Worm (Caenorhabditis elegans) whole organism, mixed stage, embryonic: ENCODE data around the gene hipr-1.

ENCODE experiments used
- M03D4.4 ChIP-seq: sonication (generic microtip); optimal IDR thresholded peaks from 2 replicates; lab custom pipeline; 2017; ENCODE audit warnings: mild to moderate bottlenecking, missing genetic modification characterization, missing compliant biosample characterization
- bed-3 ChIP-seq: fragments of 200-800 bp; sonication (Bioruptor generic); optimal IDR thresholded peaks from 3 replicates; lab custom pipeline; 2018; ENCODE audit warnings: mild to moderate bottlenecking, missing genetic modification characterization, moderate library complexity, missing compliant biosample characterization
- ceh-39 ChIP-seq: fragments of 150-350 bp; optimal IDR thresholded peaks from 2 replicates; lab custom pipeline; 2014; ENCODE audit warnings: missing biosample characterization, missing genetic modification characterization
- ceh-83 ChIP-seq: fragments of 200-800 bp; sonication (Bioruptor generic); optimal IDR thresholded peaks from 2 replicates; lab custom pipeline; 2018; ENCODE audit warnings: mild to moderate bottlenecking, missing genetic modification characterization, missing compliant biosample characterization
- ces-1 ChIP-seq: fragments of 150-350 bp; optimal IDR thresholded peaks from 2 replicates; lab custom pipeline; 2014; ENCODE audit warnings: missing biosample characterization, missing genetic modification reagents, missing genetic modification characterization
- cnd-1 ChIP-seq: fragments of 200-800 bp; sonication (Bioruptor generic); optimal IDR thresholded peaks from 2 replicates; lab custom pipeline; 2018; ENCODE audit warnings: mild to moderate bottlenecking, missing genetic modification characterization, missing compliant biosample characterization
- drap-1 ChIP-seq: fragments of 200-800 bp; sonication (Bioruptor generic); optimal IDR thresholded peaks from 3 replicates; lab custom pipeline; 2018; ENCODE audit warnings: mild to moderate bottlenecking, missing genetic modification characterization, missing compliant biosample characterization
- elt-3 ChIP-seq: fragments of 150-350 bp; optimal IDR thresholded peaks from 2 replicates; lab custom pipeline; 2014; ENCODE audit warnings: missing biosample characterization, missing genetic modification characterization
- flh-1 ChIP-seq: fragments of 200-800 bp; sonication (Bioruptor generic); optimal IDR thresholded peaks from 2 replicates; lab custom pipeline; 2018; ENCODE audit warnings: mild to moderate bottlenecking, missing genetic modification characterization, moderate library complexity, missing compliant biosample characterization
- ham-2 ChIP-seq: fragments of 200-800 bp; sonication (Bioruptor generic); optimal IDR thresholded peaks from 2 replicates; lab custom pipeline; 2018; ENCODE audit warnings: mild to moderate bottlenecking, missing genetic modification characterization, missing compliant biosample characterization
- lin-32 ChIP-seq: fragments of 200-800 bp; sonication (Bioruptor generic); optimal IDR thresholded peaks from 2 replicates; lab custom pipeline; 2018; ENCODE audit warnings: mild to moderate bottlenecking, missing genetic modification characterization, missing compliant biosample characterization
- lsy-2 ChIP-seq: fragments of 150-350 bp; optimal IDR thresholded peaks from 2 replicates; lab custom pipeline; 2014; ENCODE audit warnings: missing biosample characterization, missing genetic modification characterization
- mab-5 ChIP-seq: fragments of 150-350 bp; optimal IDR thresholded peaks from 2 replicates; lab custom pipeline; 2014; ENCODE audit warnings: missing biosample characterization, missing genetic modification characterization
- mep-1 ChIP-seq: fragments of 150-350 bp; optimal IDR thresholded peaks from 2 replicates; lab custom pipeline; 2017; ENCODE audit warnings: missing biosample characterization, missing genetic modification reagents, missing genetic modification characterization, inconsistent platforms
- mls-2 ChIP-seq: sonication (generic microtip); optimal IDR thresholded peaks from 2 replicates; lab custom pipeline; 2016; ENCODE audit warnings: mild to moderate bottlenecking, missing genetic modification characterization, moderate library complexity, missing compliant biosample characterization
- nhr-12 ChIP-seq: fragments of 150-350 bp; optimal IDR thresholded peaks from 2 replicates; lab custom pipeline; 2014; ENCODE audit warnings: missing biosample characterization, missing genetic modification characterization
- nhr-2 ChIP-seq: fragments of 150-350 bp; optimal IDR thresholded peaks from 2 replicates; lab custom pipeline; 2014; ENCODE audit warnings: missing biosample characterization, missing genetic modification characterization
- nhr-237 ChIP-seq: fragments of 150-350 bp; optimal IDR thresholded peaks from 2 replicates; lab custom pipeline; 2014; ENCODE audit warnings: missing biosample characterization, missing genetic modification characterization
- nhr-28 ChIP-seq: fragments of 150-350 bp; optimal IDR thresholded peaks from 2 replicates; lab custom pipeline; 2014; ENCODE audit warnings: missing biosample characterization, missing genetic modification characterization
- nhr-76 ChIP-seq: sonication (generic microtip); optimal IDR thresholded peaks from 2 replicates; lab custom pipeline; 2017; ENCODE audit warnings: missing biosample characterization, missing genetic modification characterization
- pha-4 ChIP-seq: fragments of 150-350 bp; optimal IDR thresholded peaks from 2 replicates; lab custom pipeline; 2018; ENCODE audit warnings: missing biosample characterization, missing genetic modification reagents, missing genetic modification characterization
- snpc-4 ChIP-seq: fragments of 150-350 bp; optimal IDR thresholded peaks from 2 replicates; lab custom pipeline; 2014; ENCODE audit warnings: missing biosample characterization, missing genetic modification characterization
- sptf-1 ChIP-seq: sonication (generic microtip); optimal IDR thresholded peaks from 2 replicates; lab custom pipeline; 2017; ENCODE audit warnings: mild to moderate bottlenecking, missing genetic modification characterization, moderate library complexity, missing compliant biosample characterization
- tbx-8 ChIP-seq: fragments of 200-800 bp; sonication (Bioruptor generic); optimal IDR thresholded peaks from 2 replicates; lab custom pipeline; 2018; ENCODE audit warnings: mild to moderate bottlenecking, missing genetic modification characterization, moderate library complexity, missing compliant biosample characterization
- unc-120 ChIP-seq: sonication (generic microtip); optimal IDR thresholded peaks from 2 replicates; lab custom pipeline; 2017; ENCODE audit warnings: missing genetic modification characterization, missing compliant biosample characterization; ENCODE audit not compliant: poor library complexity, severe bottlenecking
- unc-39 ChIP-seq: fragments of 150-350 bp; optimal IDR thresholded peaks from 2 replicates; lab custom pipeline; 2014; ENCODE audit warnings: missing biosample characterization, missing genetic modification characterization
- unc-62 ChIP-seq: fragments of 150-350 bp; optimal IDR thresholded peaks from 2 replicates; lab custom pipeline; 2014; ENCODE audit warnings: missing biosample characterization, missing genetic modification reagents, missing genetic modification characterization
- zip-8 ChIP-seq: fragments of 150-350 bp; optimal IDR thresholded peaks from 2 replicates; lab custom pipeline; 2014; ENCODE audit warnings: missing biosample characterization, missing genetic modification characterization
- ztf-11 ChIP-seq: fragments of 150-350 bp; optimal IDR thresholded peaks from 2 replicates; lab custom pipeline; 2014; ENCODE audit warnings: missing biosample characterization, missing genetic modification characterization

hipr-1 gene

ce11 chrIII:8689655-8690054 lies 30.3 kb upstream of the hipr-1 start, which contains the start of gene B0303.4:
TSS of gene B0303.4 (plus strand) at chrIII:8689850.
- peak; percentile 59 for TF ChIP-seq mep-1 (tag; lab: Kevin White, UChicago)
- peak; percentile 72 for TF ChIP-seq ces-1 (GFP tag; lab: Kevin White, UChicago)
- no peak for TF ChIP-seq sptf-1 (tag; lab: Kevin White, UChicago)
- peak; percentile 54 for TF ChIP-seq lsy-2 (tag; lab: Kevin White, UChicago)

- TF ChIP-seq pha-4: no peak
- no peak for TF ChIP-seq ztf-11
- TF ChIP-seq drap-1 (GFP tag; lab: Kevin White, UChicago): no peak
- TF ChIP-seq tbx-8: no peak
- no peak for TF ChIP-seq elt-3 (tag; lab: Kevin White, UChicago)
- no peak for TF ChIP-seq ham-2 (GFP tag; lab: Kevin White, UChicago)
- TF ChIP-seq flh-1 (GFP tag; lab: Kevin White, UChicago): no peak
- no peak for TF ChIP-seq bed-3 (GFP tag; lab: Kevin White, UChicago)
- no peak for TF ChIP-seq ceh-39
- no peak for TF ChIP-seq nhr-76 (tag; lab: Kevin White, UChicago)
- no peak for TF ChIP-seq mls-2 (tag; lab: Kevin White, UChicago)
These were observed 26.7 kb upstream of the hipr-1 start, which contains the start of gene B0303.7 for ce11 chrIII:8693322-8693721. TSS of gene B0303.7 (plus strand) at chrIII:8693622.

ce11 chrIII:8696680-8697079 lies 23.3 kb upstream of the hipr-1 start:
- no peak for TF ChIP-seq nhr-237 (tag; lab: Kevin White, UChicago)
- TF ChIP-seq nhr-2 (tag; lab: Kevin White, UChicago): no peak
- no peak for TF ChIP-seq snpc-4
- TF ChIP-seq ztf-11: no peak
- no peak for TF ChIP-seq nhr-28 (tag; lab: Kevin White, UChicago)
- no peak for TF ChIP-seq flh-1 (GFP tag; lab: Kevin White, UChicago)

DNA sequence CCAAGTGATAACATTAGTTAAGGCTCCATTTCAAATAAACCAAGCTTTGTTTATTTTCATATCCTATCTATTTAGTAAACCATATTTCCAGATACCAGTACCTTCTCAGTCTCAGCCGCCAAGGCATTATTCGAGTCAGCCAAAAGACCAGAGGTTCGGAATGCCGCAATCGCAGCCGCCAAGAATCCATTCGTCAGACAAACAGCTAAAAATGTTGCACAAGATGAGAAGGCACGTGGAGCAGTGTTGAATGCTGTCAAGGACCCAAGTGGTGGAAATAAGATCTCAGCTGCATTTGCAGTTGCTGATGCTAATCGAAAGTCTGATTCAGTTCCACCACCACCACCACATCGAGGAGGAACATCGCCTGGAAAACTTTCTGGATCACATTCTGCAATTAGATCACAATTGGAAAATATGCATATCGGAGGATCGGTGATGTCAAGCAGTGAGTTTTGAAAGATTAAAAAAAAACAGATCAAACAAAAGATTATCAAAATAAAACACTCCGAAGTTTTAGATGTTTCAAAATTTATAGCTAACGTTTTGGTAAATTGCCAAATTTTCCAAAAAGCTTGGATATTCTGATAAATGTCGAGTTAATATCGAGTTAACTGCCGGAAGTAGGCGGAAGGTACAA lies 22.6 kb upstream of the hipr-1 start:
- TF ChIP-seq ztf-11: no peak
- TF ChIP-seq nhr-12 (tag; lab: Kevin White, UChicago): no peak
- TF ChIP-seq sptf-1 (tag; lab: Kevin White, UChicago): no peak
- TF ChIP-seq ceh-83 (GFP tag; lab: Kevin White, UChicago): no peak
- TF ChIP-seq nhr-28 (tag; lab: Kevin White, UChicago): no peak
- TF ChIP-seq unc-39: no peak
- TF ChIP-seq drap-1 (GFP tag; lab: Kevin White, UChicago): no peak
- TF ChIP-seq cnd-1 (tag; lab: Kevin White, UChicago): no peak
- TF ChIP-seq nhr-237 (tag; lab: Kevin White, UChicago): no peak
- TF ChIP-seq lsy-2 (tag; lab: Kevin White, UChicago): no peak
- TF ChIP-seq unc-120: no peak
- TF ChIP-seq mab-5: no peak
- no peak for TF ChIP-seq flh-1 (GFP tag; lab: Kevin White, UChicago)
- no peak for TF ChIP-seq tbx-8
- TF ChIP-seq unc-62 (GFP tag; lab: Kevin White, UChicago): no peak
- no peak for TF ChIP-seq nhr-76 (tag; lab: Kevin White, UChicago)
- TF ChIP-seq ceh-39: no peak
- no peak for TF ChIP-seq mep-1 (tag; lab: Kevin White, UChicago)
- TF ChIP-seq lin-32 (GFP tag; lab: Kevin White, UChicago): no peak
- TF ChIP-seq ham-2 (GFP tag; lab: Kevin White, UChicago): no peak

- TF ChIP-seq ces-1 (GFP tag; lab: Kevin White, UChicago) (no peak), unc-120 (peak; percentile 67), zip-8 (tag; lab: Kevin White, UChicago) (no peak), M03D4.4 (tag; lab: Kevin White, UChicago) (no peak), nhr-237 (tag; lab: Kevin White, UChicago) (peak; percentile 16), lsy-2 (tag; lab: Kevin White, UChicago) (peak; percentile 29)
These were observed 19.6 kb upstream of the hipr-1 start, which contains the start of the genes sdz-1 and vps-33.1 for ce11 chrIII:8700289-8700957. TSS of gene sdz-1 (minus strand) at chrIII:8700339. TSS of gene vps-33.1 (plus strand) at chrIII:8700927.
